Worm (Caenorhabditis elegans): ENCODE data around the gene tbh-1.

tbh-1 gene

DNA sequence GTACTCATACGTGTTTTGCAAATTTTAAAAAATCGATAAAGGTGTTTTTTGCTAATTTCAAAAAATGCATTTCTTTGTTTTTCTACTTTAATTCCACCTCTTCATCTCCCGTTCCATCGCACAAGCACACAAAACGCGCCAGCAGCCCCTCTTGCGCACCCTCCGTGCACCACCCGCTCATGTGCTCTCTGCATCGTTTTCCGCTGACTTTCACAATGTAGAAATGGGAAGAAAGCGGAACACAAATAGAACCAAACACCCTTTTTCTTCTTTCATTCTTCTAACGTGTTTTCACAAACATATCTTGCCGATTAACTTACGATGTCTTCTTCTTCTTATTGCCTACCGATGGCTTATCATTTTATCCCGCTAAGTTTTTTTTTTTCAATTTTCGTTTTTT lies 11.9 kb downstream of the tbh-1 start (continued):
- TF ChIP-seq ztf-26 (tag; optimal IDR thresholded peaks at IDR 0.05) (no peak), lin-54 (GFP tag; optimal IDR thresholded peaks at IDR 0.05) (peak; percentile 63), ccch-3 (GFP tag; optimal IDR thresholded peaks at IDR 0.05) (no peak), madf-10 (tag; optimal IDR thresholded peaks at IDR 0.05) (peak; percentile 63), nfyb-1 (GFP tag; IDR thresholded peaks at IDR 0.05) (peak; percentile 78; the same call in 1 of the 2 replicates), madf-3 (GFP tag; IDR thresholded peaks at IDR 0.05) (0 out of 2 replicates have a peak, but pooled peaks have one; percentile 50), nfya-2 (GFP tag; IDR thresholded peaks at IDR 0.05) (no peak), F22D6.2 (tag; optimal IDR thresholded peaks at IDR 0.05) (peak; percentile 35), lsy-27 (tag; optimal IDR thresholded peaks at IDR 0.05; ENCODE audit: borderline replicate concordance, insufficient read depth) (no peak), F49E8.2 (tag; optimal IDR thresholded peaks at IDR 0.05; ENCODE audit: insufficient read depth) (no peak), cebp-1 (GFP tag; IDR thresholded peaks at IDR 0.05) (peak; percentile 72; the same call in 1 of the 2 replicates), cebp-1 (tag; optimal IDR thresholded peaks at IDR 0.05) (peak; percentile 91), mcd-1 (GFP tag; IDR thresholded peaks at IDR 0.05) (peak; percentile 83), hlh-12 (tag; optimal IDR thresholded peaks at IDR 0.05) (no peak), chd-7 (tag; optimal IDR thresholded peaks at IDR 0.05) (peak; percentile 58), madf-8 (GFP tag; conservative IDR thresholded peaks at IDR 0.05) (no peak), dpff-1 (tag; optimal IDR thresholded peaks at IDR 0.05) (no peak), Y53G8AR.9 (GFP tag; conservative IDR thresholded peaks at IDR 0.05) (peak; percentile 78), fkh-3 (tag; optimal IDR thresholded peaks at IDR 0.05) (no peak), unc-130 (GFP tag; optimal IDR thresholded peaks at IDR 0.05) (no peak), F10E7.11 (tag; optimal IDR thresholded peaks at IDR 0.05) (no peak), snpc-4 (GFP tag; optimal IDR thresholded peaks at IDR 0.05) (peak; percentile 6), snpc-4 (tag; optimal IDR thresholded peaks at IDR 0.05) (peak; percentile 44 to 63 (median 57)), attf-6 (GFP tag; IDR thresholded peaks at IDR 0.05) (no peak), ztf-25 (GFP tag; IDR thresholded peaks at IDR 0.05) (no peak), nhr-120 (GFP tag; IDR thresholded peaks at IDR 0.05) (no peak), egl-44 (GFP tag; IDR thresholded peaks at IDR 0.05) (no peak), ztf-18 (tag; optimal IDR thresholded peaks at IDR 0.05) (peak; percentile 95), athp-1 (tag; optimal IDR thresholded peaks at IDR 0.05) (no peak), nfya-1 (tag; optimal IDR thresholded peaks at IDR 0.05; ENCODE audit: borderline replicate concordance, insufficient read depth) (no peak), lin-26 (GFP tag; IDR thresholded peaks at IDR 0.05) (peak; percentile 58; the same call in 1 of the 2 replicates), T07F8.4 (tag; optimal IDR thresholded peaks at IDR 0.05) (no peak), B0336.3 (GFP tag; IDR thresholded peaks at IDR 0.05) (peak; percentile 49; the same call in 1 of the 2 replicates), dpl-1 (GFP tag; optimal IDR thresholded peaks at IDR 0.05) (no peak), hsf-1 (GFP tag; IDR thresholded peaks at IDR 0.05) (0 out of 2 replicates have a peak, but pooled peaks have one; percentile 24), K11D2.4 (GFP tag; IDR thresholded peaks at IDR 0.05) (peak; percentile 85), T26A5.8 (tag; optimal IDR thresholded peaks at IDR 0.05) (no peak), rcor-1 (GFP tag; IDR thresholded peaks at IDR 0.05) (peak; percentile 60), F52B5.7 (tag; optimal IDR thresholded peaks at IDR 0.05) (no peak), B0019.2 (GFP tag; conservative IDR thresholded peaks at IDR 0.05) (no peak), aptf-3 (GFP tag; IDR thresholded peaks at IDR 0.05) (no peak), dox-1 (GFP tag; IDR thresholded peaks at IDR 0.05) (peak; percentile 91), atf-7 (tag; optimal IDR thresholded peaks at IDR 0.05) (peak; percentile 24), sea-2 (GFP tag; IDR thresholded peaks at IDR 0.05) (no peak), cebp-2 (GFP tag; IDR thresholded peaks at IDR 0.05) (no peak), nhr-27 (tag; optimal IDR thresholded peaks at IDR 0.05) (no peak), F39B2.1 (GFP tag; IDR thresholded peaks at IDR 0.05) (no peak), ceh-100 (GFP tag; IDR thresholded peaks at IDR 0.05) (no peak), F57C9.4 (tag; optimal IDR thresholded peaks at IDR 0.05) (no peak), ekl-4 (GFP tag; IDR thresholded peaks at IDR 0.05) (no peak; the same call in 1 of the 2 replicates)
